Fruit fly (Drosophila melanogaster) ovary, adult (tissue): ENCODE measurements around the gene CG14185.

Experiments used
- CG17801 ChIP-seq: fragments of 200-800 bp; optimal IDR thresholded peaks from 2 replicates; lab custom pipeline; 2019; ENCODE audit warnings: missing biosample characterization, mild to moderate bottlenecking, missing genetic modification characterization, moderate library complexity; ENCODE audit not compliant: partially characterized antibody

CG14185 gene

DNA sequence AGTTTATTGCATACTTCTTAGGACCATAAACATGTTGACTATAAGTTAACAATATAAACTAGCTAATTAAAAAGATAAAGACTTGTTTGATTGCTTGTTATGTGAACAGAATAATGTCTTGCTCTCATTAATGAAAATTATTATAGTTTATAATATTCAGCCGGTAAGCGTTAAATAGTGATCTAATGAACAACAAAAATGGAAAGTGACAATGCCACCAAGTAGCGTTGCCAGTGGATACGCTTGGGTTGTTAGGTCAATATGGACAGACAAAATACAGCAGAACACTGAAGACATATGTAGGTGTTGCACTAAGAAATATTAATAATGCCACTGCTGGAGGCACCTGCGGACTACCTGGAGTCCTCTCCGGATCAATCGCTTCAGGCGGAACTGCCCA is at the start of gene CG14185:
TSS of gene CG14185 (plus strand) at position 301 of the 400 bp plus-strand sequence.
- no peak for TF ChIP-seq CG17801 (GFP tag; lab: Kevin White, UChicago)

DNA sequence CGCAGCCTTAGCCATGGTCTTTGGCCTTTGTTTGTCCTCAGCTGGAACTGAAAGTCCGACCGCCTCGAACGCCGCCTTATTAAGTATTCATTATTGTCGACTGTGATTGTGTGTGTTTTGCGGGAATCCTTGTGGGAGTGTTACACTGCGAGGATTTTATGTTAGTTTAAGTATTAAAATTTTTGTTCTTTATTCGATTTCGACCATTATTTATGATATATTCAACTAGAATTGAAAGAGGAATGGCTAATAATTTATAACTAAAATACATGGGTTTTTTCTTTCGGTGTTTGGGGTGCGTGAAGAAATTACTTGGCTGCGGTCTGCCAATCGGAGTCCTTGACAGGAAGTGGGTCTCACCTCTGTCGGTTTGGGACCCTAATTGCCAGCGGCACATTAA is 43.3 kb upstream of the CG14185 start:
- no peak for TF ChIP-seq CG17801 (GFP tag; lab: Kevin White, UChicago)

DNA sequence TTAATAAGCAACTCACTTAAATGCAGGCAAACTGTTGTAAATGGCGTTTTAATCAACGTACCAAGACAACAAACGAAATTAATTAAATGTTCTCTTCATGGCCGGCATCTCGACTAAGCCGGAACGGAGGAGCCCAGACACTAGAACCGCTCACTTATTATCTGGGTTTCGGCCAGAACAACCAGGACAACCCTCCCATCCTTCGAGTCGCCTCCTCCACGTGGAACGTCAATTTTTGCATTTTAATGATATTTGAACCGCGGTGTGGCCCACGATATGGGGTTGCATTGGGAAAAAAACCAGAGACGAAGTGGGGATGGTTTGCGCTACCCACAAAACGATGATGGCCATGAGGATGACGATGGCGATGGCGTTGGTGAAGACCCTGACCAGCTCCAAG is 20.9 kb upstream of the CG14185 start:
- TF ChIP-seq CG17801 (GFP tag; lab: Kevin White, UChicago): no peak

DNA sequence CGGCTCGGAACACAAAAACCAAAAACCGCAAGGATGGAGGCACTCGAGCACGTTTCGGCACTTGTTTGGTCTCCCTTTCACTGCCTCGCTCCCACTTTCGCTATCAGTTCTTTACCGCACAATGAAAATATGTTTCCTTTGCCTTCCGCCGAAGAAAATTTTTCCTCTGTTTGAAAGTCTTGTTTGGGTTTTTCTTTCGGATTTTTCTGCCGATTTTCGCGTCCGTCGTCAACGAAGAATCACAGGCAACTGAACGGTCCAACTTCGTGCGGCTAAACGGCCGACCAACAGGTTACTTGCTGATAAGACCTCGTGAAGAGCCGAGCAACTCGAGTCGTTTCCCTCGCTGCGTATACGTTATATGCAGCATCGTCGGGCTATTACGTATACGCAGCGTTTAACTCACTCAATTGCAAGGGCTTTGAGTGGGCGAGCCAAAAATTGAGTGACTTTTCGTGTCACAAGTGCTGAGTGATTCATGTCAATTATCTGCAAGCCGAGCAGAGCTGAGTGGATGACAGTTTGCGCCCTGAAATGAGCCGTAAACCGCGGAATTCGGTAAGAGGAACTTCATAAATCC is 17.0 kb upstream of the CG14185 start, which contains the start of gene sNPF-R:
TSS of gene sNPF-R (minus strand) at position 253 of the 580 bp plus-strand sequence.
- no peak for TF ChIP-seq CG17801 (GFP tag; lab: Kevin White, UChicago)

DNA sequence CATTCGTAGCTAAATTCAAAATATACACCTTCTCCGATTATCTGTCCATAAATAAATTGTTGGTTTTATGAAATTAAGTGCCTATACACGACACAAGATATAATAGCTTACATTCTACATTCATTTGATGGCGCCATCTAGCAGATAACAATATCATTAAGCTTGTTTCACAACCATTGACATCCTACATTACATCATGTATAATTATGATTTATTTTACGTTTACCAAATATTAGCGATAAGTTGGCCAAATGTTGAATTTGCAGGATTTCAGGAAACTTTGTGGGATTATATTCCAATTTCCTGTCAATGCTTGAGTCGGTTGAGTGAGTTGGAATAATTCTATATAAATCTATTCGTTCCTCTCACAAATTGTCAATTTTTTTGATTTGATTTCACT is 8.6 kb upstream of the CG14185 start:
- no peak for TF ChIP-seq CG17801 (GFP tag; lab: Kevin White, UChicago)

DNA sequence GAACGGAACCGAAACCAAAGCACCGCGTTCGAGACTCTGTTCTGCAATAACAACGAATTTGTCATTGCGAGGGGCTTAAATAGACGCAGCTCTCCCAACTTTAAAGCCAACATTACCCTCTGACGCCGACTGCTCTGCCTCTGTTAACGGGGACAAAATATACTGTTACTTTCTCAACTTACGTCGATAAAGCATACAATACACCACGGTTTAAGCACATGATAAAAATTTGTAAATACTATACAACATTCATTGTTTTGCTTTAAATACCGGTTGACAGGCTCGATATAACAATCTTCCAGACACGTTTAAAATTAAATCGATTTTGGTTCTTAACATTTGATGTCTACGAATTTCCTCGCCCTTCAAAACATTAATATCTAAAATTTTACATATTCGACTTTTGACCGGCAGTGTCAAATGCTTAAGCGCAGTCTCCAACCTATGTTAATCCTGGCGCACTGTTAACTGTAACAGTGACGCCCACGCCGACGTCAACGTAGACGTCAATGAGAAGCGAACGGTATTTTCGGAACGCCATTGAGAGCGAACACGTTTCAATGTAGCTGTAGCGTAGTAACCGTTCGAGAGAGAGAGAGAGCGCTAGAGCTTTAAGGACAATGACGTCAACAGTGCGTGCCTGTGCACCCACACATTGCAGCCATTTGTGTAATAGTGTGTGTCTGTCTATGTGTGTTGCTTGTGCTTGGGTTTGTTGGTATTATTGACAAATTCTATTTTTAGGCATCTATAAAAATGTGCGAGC is 1.9 kb upstream of the CG14185 start, which contains the start of gene CG14186:
TSS of gene CG14186 (minus strand) at position 51 of the 766 bp plus-strand sequence.
- no peak for TF ChIP-seq CG17801 (GFP tag; lab: Kevin White, UChicago)

DNA sequence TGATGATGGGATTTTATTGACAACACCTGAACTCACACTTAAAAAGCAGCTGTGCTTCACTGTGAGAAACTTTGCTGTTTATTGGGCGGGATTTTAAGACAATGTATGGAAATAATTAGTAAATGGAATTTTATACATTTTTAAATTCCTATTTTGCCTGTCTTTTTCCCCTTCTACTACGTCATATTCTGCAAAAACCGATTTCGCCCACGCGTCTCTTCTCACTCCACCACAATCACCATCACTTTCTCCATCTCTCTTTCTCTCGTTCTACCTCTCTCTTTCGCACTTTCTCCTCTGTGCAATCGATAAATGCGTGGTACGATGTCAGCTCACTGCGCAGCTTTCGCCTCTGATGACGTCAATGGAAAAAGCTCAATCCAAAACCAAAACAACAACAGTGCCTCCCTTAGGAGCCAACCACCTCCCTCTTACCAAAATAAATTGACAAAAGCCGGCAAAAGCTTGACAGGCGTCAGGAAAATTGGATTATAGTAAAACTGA is 1.3 kb upstream of the CG14185 start:
- TF ChIP-seq CG17801 (GFP tag; lab: Kevin White, UChicago): no peak

DNA sequence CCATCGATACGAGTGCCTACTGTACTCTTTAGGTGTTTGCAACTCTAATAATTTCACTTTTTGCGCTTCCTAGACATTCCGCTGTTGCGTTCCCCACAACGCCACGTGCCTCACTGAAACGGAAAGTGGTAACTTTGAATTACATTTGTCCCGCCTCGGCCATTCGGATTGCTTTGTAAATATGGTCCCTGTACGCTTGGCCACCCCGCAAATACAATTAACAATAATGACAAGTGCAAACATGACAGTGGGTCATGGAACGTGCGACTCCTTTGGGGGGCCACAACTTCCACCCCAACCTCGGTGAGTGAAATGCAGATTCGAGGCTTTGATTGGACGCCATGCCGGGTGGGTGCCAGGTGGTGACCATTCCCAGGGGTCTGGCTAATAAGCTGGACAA is 5.5 kb downstream of the CG14185 start, which contains the start of gene Ir76b:
TSS of gene Ir76b (minus strand) at position 101 of the 400 bp plus-strand sequence.
- TF ChIP-seq CG17801 (GFP tag; lab: Kevin White, UChicago): no peak

DNA sequence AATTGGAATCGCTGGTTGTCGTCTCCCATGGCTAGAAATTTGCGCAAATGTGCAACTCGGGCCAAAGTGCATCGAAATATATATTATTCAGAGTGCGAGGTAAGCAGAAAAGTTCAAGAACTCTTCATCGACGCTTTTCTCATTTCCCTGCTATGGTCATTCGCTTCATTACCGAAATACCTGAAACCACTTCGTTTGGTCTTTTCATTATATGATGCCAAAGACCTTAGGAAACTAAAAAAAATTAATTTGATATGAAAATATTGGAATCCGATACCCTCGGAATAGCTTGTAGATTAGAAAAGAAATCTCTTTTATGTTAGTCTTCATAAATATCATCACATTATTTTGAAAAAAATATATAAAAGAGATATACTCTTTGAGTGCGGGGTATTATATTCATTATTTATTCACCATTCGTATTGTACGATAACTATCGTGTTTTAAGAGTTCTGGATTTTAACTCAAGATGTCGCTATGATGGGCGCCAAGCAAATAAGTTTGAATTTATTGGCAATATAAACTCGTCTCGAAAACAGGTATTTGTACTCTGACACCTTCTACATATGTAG is 7.0 kb downstream of the CG14185 start, which contains the start of gene CG14187:
TSS of gene CG14187 (minus strand) at position 51 of the 572 bp plus-strand sequence.
- peak; percentile 81 for TF ChIP-seq CG17801 (GFP tag; lab: Kevin White, UChicago)

DNA sequence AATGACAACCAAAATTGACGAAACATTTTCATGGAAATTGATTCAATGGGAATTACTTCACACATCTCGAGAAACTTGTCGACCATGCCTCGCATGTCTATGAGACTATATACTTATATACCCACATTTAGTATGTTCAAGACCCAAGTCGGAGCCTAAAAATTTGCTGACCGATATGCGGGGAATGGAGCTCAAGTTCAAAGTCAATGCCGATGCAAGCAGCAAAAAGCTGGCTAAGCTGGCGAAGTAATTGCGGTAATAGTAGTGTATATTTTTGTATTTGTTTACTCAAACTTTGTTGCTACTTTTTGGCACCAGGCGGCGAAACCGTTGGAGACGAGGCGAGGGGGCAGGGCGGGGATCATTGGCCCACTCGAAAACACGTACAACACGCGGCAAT is 17.1 kb downstream of the CG14185 start:
- TF ChIP-seq CG17801 (GFP tag; lab: Kevin White, UChicago): no peak

DNA sequence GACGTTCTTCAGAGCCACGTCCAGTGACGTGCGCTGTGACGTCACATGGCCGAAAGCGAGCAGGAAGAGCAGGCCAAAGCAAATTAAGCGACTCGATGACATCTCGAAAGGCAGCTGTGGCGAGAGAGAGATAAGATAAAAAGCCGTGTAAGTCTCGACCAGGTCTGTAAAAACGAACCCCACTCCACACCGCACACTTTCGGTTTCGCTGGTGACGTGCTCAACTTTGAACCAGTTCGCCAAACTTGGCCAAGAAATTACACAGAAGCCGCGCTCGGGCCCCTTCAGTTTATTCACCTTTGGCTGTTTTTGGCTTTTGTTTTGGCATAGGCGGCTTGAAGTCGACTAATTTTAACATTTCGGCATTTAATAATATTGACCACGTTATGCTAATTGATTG is 20.2 kb downstream of the CG14185 start:
- TF ChIP-seq CG17801 (GFP tag; lab: Kevin White, UChicago): no peak

DNA sequence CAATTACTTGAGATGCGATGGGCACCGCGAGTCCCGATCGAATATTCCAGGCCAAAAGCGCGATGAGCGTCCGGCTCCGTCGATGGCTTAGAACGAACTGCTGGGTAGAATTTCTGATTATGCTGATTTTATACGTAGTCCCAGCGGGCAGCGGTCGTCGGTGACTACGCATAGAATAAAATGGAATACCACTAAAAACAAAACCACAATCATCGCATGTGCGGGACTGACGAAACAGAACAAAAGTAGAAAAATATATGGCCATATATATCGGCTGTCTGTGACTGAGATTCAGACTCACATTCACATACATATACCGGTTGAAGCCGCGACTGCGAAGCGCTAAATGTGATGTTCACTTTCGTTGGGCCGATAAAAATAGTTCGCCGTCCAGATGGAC is 21.4 kb downstream of the CG14185 start, which contains the start of gene CG7365:
TSS of gene CG7365 (minus strand) at position 101 of the 400 bp plus-strand sequence.
- TF ChIP-seq CG17801 (GFP tag; lab: Kevin White, UChicago): no peak

DNA sequence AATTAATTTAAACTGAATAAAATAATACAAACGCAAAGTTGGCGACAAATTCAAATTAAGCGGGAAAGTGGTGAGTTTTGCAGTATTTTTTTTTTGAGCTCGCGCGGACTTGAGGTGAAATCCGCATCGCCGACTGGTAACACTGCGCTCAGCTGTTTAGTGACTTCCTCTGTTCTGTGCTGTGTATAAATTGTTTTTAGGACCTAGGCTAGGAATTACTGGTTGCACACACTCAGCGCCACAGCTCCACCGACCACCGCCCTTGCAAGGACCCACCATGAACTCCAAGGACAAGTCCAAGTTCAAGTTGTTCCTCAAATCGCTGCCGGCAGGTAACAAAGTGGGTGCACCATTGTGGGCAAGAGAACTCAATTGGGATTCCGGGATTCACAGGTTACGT is 23.1 kb downstream of the CG14185 start, which contains the start of gene gig:
TSS of gene gig (plus strand) at position 150 of the 400 bp plus-strand sequence.
- TF ChIP-seq CG17801 (GFP tag; lab: Kevin White, UChicago): no peak

DNA sequence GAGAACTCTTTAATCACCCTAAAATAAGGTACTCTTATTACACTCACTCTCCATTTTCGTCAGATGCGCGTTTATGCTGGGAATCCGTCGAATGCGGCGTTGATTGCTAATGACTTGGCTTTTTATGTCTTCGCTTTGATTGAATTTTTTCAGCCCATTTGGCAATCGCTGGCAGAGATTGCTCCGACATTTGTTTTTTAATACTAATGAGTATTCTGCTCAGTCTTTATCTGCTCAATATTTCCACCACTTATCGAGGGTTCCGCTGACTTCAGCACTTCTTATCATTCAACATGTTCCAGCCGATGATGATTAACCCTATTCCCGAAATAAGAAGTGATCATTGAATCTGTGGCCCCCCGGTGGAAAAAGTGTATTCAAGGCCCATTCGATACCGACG is 25.7 kb downstream of the CG14185 start, which contains the start of gene obst-J:
TSS of gene obst-J (minus strand) at position 101 of the 400 bp plus-strand sequence.
- TF ChIP-seq CG17801 (GFP tag; lab: Kevin White, UChicago): no peak

DNA sequence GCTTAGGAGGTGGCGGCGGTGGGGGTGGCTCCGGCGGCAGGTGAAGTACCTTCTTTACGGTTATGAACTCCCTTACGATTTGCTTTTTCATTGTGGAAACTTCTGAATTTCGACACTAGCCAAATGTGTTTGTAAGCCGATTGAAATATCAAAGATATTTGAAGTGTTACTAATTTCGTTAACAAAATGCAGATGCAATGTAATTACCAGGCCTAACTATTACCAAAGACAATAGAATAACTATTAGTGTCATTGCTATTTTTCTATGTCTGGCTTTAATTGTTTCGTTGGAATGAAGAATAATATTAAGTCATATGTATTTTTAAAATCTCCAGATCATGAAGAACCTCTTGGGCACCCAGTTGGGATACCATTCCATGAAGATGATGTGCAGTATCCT is 27.3 kb downstream of the CG14185 start, which contains the start of gene CG7335:
TSS of gene CG7335 (minus strand) at position 101 of the 400 bp plus-strand sequence.
- no peak for TF ChIP-seq CG17801 (GFP tag; lab: Kevin White, UChicago)
